Fruit fly (Drosophila melanogaster) whole organism, wandering third instar larva: Measurements from ENCODE around the gene CG16721.

Experiments used
- Abd-B ChIP-seq: fragments of >200 bp; optimal IDR thresholded peaks from 2 replicates; lab custom pipeline; 2017; ENCODE audit warnings: missing biosample characterization, missing genetic modification characterization
- CG32264 ChIP-seq: fragments of 200-800 bp; sonication (Bioruptor generic); optimal IDR thresholded peaks from 2 replicates; lab custom pipeline; 2016; ENCODE audit warnings: missing biosample characterization, missing genetic modification characterization
- CG9705 ChIP-seq: fragments of 200-800 bp; sonication (Bioruptor generic); optimal IDR thresholded peaks from 2 replicates; lab custom pipeline; 2018; ENCODE audit warnings: missing biosample characterization, mild to moderate bottlenecking, missing genetic modification characterization
- CrebA ChIP-seq: fragments of 200-800 bp; sonication (Bioruptor generic); optimal IDR thresholded peaks from 2 replicates; lab custom pipeline; 2016; ENCODE audit warnings: missing biosample characterization, mild to moderate bottlenecking, missing genetic modification characterization, borderline replicate concordance
- Dfd ChIP-seq: fragments of >200 bp; optimal IDR thresholded peaks from 2 replicates; lab custom pipeline; 2017; ENCODE audit warnings: missing biosample characterization, missing genetic modification characterization
- Dif ChIP-seq: fragments of 200-275, 200-300 bp; sonication (Bioruptor generic); optimal IDR thresholded peaks from 2 replicates; lab custom pipeline; 2018; ENCODE audit warnings: missing biosample characterization, missing genetic modification characterization; ENCODE audit not compliant: partially characterized antibody
- GATAd ChIP-seq: sonication (Bioruptor generic); optimal IDR thresholded peaks from 2 replicates; lab custom pipeline; 2016; ENCODE audit warnings: missing biosample characterization, missing genetic modification characterization
- HLH106 ChIP-seq: fragments of 200-800 bp; optimal IDR thresholded peaks from 3 replicates; lab custom pipeline; 2019; ENCODE audit warnings: missing biosample characterization, mild to moderate bottlenecking, missing genetic modification characterization, moderate library complexity
- Hnf4 ChIP-seq: fragments of 200-800 bp; sonication (Bioruptor generic); optimal IDR thresholded peaks from 2 replicates; lab custom pipeline; 2016; ENCODE audit warnings: missing biosample characterization, mild to moderate bottlenecking, missing genetic modification characterization
- Hr78 ChIP-seq: fragments of >200 bp; optimal IDR thresholded peaks from 2 replicates; lab custom pipeline; 2017; ENCODE audit warnings: missing biosample characterization, missing genetic modification characterization
- Hr83 ChIP-seq: fragments of 200-300 bp; sonication (Bioruptor generic); optimal IDR thresholded peaks from 2 replicates; lab custom pipeline; 2016; ENCODE audit warnings: missing biosample characterization, mild to moderate bottlenecking, missing genetic modification characterization, moderate library complexity; ENCODE audit not compliant: poor library complexity, severe bottlenecking
- Jra ChIP-seq: sonication (Bioruptor generic); optimal IDR thresholded peaks from 2 replicates; lab custom pipeline; 2016; ENCODE audit warnings: missing biosample characterization, missing genetic modification characterization
- Mio ChIP-seq: sonication (Bioruptor generic); optimal IDR thresholded peaks from 2 replicates; lab custom pipeline; 2016; ENCODE audit warnings: missing biosample characterization, missing genetic modification characterization
- Myc ChIP-seq: fragments of >200 bp; optimal IDR thresholded peaks from 2 replicates; lab custom pipeline; 2017
- N ChIP-seq: fragments of >200 bp; optimal IDR thresholded peaks from 2 replicates; lab custom pipeline; 2018; ENCODE audit warnings: missing biosample characterization, missing external identifiers, missing genetic modification characterization
- OdsH ChIP-seq: fragments of 200-800 bp; sonication (Bioruptor generic); optimal IDR thresholded peaks from 2 replicates; lab custom pipeline; 2016; ENCODE audit warnings: missing biosample characterization, mild to moderate bottlenecking, missing genetic modification characterization
- Rel ChIP-seq, 2 experiments: fragments of 200-800 bp; sonication (Bioruptor generic) in 1 of 2; optimal IDR thresholded peaks; 2 replicates in 1 of 2; 3 replicates in 1 of 2; lab custom pipeline; 2016 to 2019; ENCODE audit warnings: mild to moderate bottlenecking in 2 of 2, missing biosample characterization in 2 of 2, missing genetic modification characterization in 2 of 2, moderate library complexity in 1 of 2
- Sp1 ChIP-seq: fragments of 200-800 bp; sonication (Bioruptor generic); optimal IDR thresholded peaks from 3 replicates; lab custom pipeline; 2019; ENCODE audit warnings: missing biosample characterization, mild to moderate bottlenecking, missing genetic modification characterization, moderate library complexity
- Vsx2 ChIP-seq: fragments of 200-300, 225-300 bp; sonication (Bioruptor generic); optimal IDR thresholded peaks from 2 replicates; lab custom pipeline; 2018; ENCODE audit warnings: missing biosample characterization, missing genetic modification characterization; ENCODE audit not compliant: partially characterized antibody
- br ChIP-seq: fragments of 200-800 bp; sonication (Bioruptor generic); optimal IDR thresholded peaks from 2 replicates; lab custom pipeline; 2016; ENCODE audit warnings: missing biosample characterization, missing genetic modification characterization
- brk ChIP-seq: fragments of 200-800 bp; sonication (Bioruptor generic); optimal IDR thresholded peaks from 2 replicates; lab custom pipeline; 2016; ENCODE audit warnings: missing biosample characterization, mild to moderate bottlenecking, missing genetic modification characterization
- dl ChIP-seq, 2 experiments: fragments of 175-275, 200-275 bp in 1 of 2; fragments of 200-275 bp in 1 of 2; sonication (Bioruptor generic); optimal IDR thresholded peaks; lab custom pipeline; 2018; ENCODE audit warnings: mild to moderate bottlenecking in 2 of 2, missing biosample characterization in 2 of 2, missing genetic modification characterization in 2 of 2, moderate library complexity in 2 of 2; ENCODE audit not compliant: partially characterized antibody in 2 of 2, insufficient read depth in 1 of 2
- dmrt93B ChIP-seq: fragments of 200-800 bp; sonication (Bioruptor generic); optimal IDR thresholded peaks from 2 replicates; lab custom pipeline; 2018; ENCODE audit warnings: missing biosample characterization, mild to moderate bottlenecking, missing genetic modification characterization
- dsf ChIP-seq: sonication (Bioruptor generic); optimal IDR thresholded peaks from 2 replicates; lab custom pipeline; 2016; ENCODE audit warnings: missing biosample characterization, missing genetic modification characterization, borderline replicate concordance
- ey ChIP-seq: fragments of 200-800 bp; sonication (Bioruptor generic); optimal IDR thresholded peaks from 2 replicates; lab custom pipeline; 2016; ENCODE audit warnings: missing biosample characterization, missing genetic modification characterization
- foxo ChIP-seq, 2 experiments: fragments of 200-800 bp; sonication (Bioruptor generic); optimal IDR thresholded peaks; 2 replicates in 1 of 2; 3 replicates in 1 of 2; lab custom pipeline; 2016 to 2017; ENCODE audit warnings: missing biosample characterization in 2 of 2, missing genetic modification characterization in 2 of 2
- fru ChIP-seq: fragments of 200-800 bp; sonication (Bioruptor generic); optimal IDR thresholded peaks from 3 replicates; lab custom pipeline; 2016; ENCODE audit warnings: missing biosample characterization, mild to moderate bottlenecking, missing genetic modification characterization
- h ChIP-seq: fragments of 200-800 bp; sonication (Bioruptor generic); optimal IDR thresholded peaks from 3 replicates; lab custom pipeline; 2016; ENCODE audit warnings: missing biosample characterization, mild to moderate bottlenecking, missing genetic modification characterization
- jim ChIP-seq: fragments of 175-275, 200-325 bp; sonication (Bioruptor generic); optimal IDR thresholded peaks from 2 replicates; lab custom pipeline; 2016; ENCODE audit warnings: missing biosample characterization, mild to moderate bottlenecking, missing genetic modification characterization
- lola ChIP-seq: fragments of >200 bp; optimal IDR thresholded peaks from 2 replicates; lab custom pipeline; 2017; ENCODE audit warnings: missing biosample characterization, missing genetic modification characterization
- pan ChIP-seq: fragments of >200 bp; optimal IDR thresholded peaks from 2 replicates; lab custom pipeline; 2017
- psq ChIP-seq: fragments of 200-800 bp; sonication (Bioruptor generic); optimal IDR thresholded peaks from 3 replicates; lab custom pipeline; 2017; ENCODE audit warnings: missing biosample characterization, mild to moderate bottlenecking, missing genetic modification characterization, moderate library complexity
- rgr ChIP-seq: fragments of 200-800 bp; sonication (Bioruptor generic); optimal IDR thresholded peaks from 3 replicates; lab custom pipeline; 2016; ENCODE audit warnings: missing biosample characterization, mild to moderate bottlenecking, missing genetic modification characterization
- sage ChIP-seq: fragments of 200-800 bp; sonication (Bioruptor generic); optimal IDR thresholded peaks from 2 replicates; lab custom pipeline; 2016; ENCODE audit warnings: missing biosample characterization, mild to moderate bottlenecking, missing genetic modification characterization
- sv ChIP-seq: fragments of 200-800 bp; sonication (Bioruptor generic); optimal IDR thresholded peaks from 3 replicates; lab custom pipeline; 2016; ENCODE audit warnings: missing biosample characterization, missing genetic modification characterization
- tai ChIP-seq: sonication (Bioruptor generic); optimal IDR thresholded peaks from 2 replicates; lab custom pipeline; 2016; ENCODE audit warnings: missing biosample characterization, missing genetic modification characterization
- usp ChIP-seq: fragments of >200 bp; optimal IDR thresholded peaks from 2 replicates; lab custom pipeline; 2017; ENCODE audit warnings: missing biosample characterization, missing genetic modification characterization
- woc ChIP-seq: sonication (Bioruptor generic); optimal IDR thresholded peaks from 2 replicates; lab custom pipeline; 2016; ENCODE audit warnings: missing biosample characterization, mild to moderate bottlenecking, missing genetic modification characterization

The CG16721 gene

DNA sequence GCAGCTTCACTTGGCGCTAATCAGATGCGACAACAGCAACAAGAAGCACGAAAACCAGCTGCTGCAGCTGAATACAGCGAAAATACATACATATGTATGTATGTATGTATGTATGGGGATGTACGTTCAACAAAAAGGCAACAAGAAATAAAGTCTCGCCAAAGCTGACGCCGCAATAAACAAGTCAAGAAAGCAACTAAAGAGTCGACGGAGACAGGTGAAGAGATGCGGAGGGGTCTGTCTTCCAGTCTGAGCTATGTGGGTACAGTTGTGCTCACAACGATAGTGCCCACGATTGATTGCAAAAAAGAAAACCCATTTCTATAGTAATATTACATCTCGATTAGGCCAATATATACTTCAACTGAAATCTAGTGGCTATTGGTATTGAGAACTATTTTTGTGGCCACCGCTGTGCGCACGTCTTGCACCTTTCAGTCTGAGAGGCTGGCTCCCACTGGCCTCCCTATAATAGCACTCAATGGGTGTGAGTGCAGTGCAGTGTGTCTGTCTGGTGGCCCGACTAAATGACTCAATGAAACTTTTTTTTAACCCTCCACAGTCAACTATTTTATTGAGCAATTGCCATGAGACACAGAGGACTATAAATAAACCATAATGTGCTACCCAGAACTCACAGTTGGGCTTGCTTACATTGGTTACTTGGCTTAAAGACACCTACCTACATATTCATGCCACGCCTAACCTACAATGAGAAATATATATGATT is 16.3 kb downstream of the CG16721 start (continued):
- TF ChIP-seq CG32264 (GFP tag; lab: Kevin White, UChicago) (peak; percentile 91), sage (GFP tag; lab: Kevin White, UChicago) (peak; percentile 92), Dif (GFP tag; lab: Kevin White, UChicago) (no peak), ey (GFP tag; lab: Kevin White, UChicago) (peak; percentile 97), Abd-B (no peak), sv (GFP tag; lab: Kevin White, UChicago) (peak; percentile 81)

dm6 chrX:5896809-5897700 is 17.4 kb downstream of the CG16721 start:
- TF ChIP-seq dsf (GFP tag; lab: Kevin White, UChicago) (no peak), psq (peak; percentile 46), sv (GFP tag; lab: Kevin White, UChicago) (no peak), Myc (lab: Kevin White, UChicago) (no peak), brk (GFP tag; lab: Kevin White, UChicago) (no peak), foxo (GFP tag; optimal IDR thresholded peaks at IDR 0.05; lab: Kevin White, UChicago) (peak in 1 of 2 experiments; percentile 34), br (GFP tag; lab: Kevin White, UChicago) (peak; percentile 61), GATAd (GFP tag; lab: Kevin White, UChicago) (no peak), dl (GFP tag; optimal IDR thresholded peaks at IDR 0.05; lab: Kevin White, UChicago; ENCODE audit: insufficient read depth in 1 of 2, partially characterized antibody in 2 of 2) (no peak), Sp1 (GFP tag; lab: Kevin White, UChicago) (peak; percentile 65), pan (no peak), usp (GFP tag; lab: Kevin White, UChicago) (no peak), jim (GFP tag; lab: Kevin White, UChicago) (no peak), Mio (GFP tag; lab: Kevin White, UChicago) (no peak), tai (GFP tag; lab: Kevin White, UChicago) (no peak), fru (peak; percentile 33), sage (GFP tag; lab: Kevin White, UChicago) (no peak), Hr83 (GFP tag; lab: Kevin White, UChicago) (peak; percentile 5), Vsx2 (GFP tag; lab: Kevin White, UChicago) (no peak), N (GFP tag; lab: Kevin White, UChicago) (no peak), OdsH (GFP tag; lab: Kevin White, UChicago) (peak; percentile 40), CG9705 (GFP tag; lab: Kevin White, UChicago) (no peak), ey (GFP tag; lab: Kevin White, UChicago) (peak; percentile 30), h (GFP tag; lab: Kevin White, UChicago) (peak; percentile 54), Hnf4 (peak; percentile 68), dmrt93B (peak; percentile 35), rgr (peak; percentile 62), Jra (GFP tag; lab: Kevin White, UChicago) (no peak), woc (GFP tag; lab: Kevin White, UChicago) (peak; percentile 49), Rel (GFP tag; optimal IDR thresholded peaks at IDR 0.05; lab: Kevin White, UChicago) (no peak), Rel (tag; optimal IDR thresholded peaks at IDR 0.05; lab: Kevin White, UChicago) (no peak), Hr78 (GFP tag; lab: Kevin White, UChicago) (no peak), lola (GFP tag; lab: Kevin White, UChicago) (no peak), HLH106 (tag; lab: Kevin White, UChicago) (peak; percentile 38), CrebA (GFP tag; lab: Kevin White, UChicago) (no peak), Dfd (GFP tag; lab: Kevin White, UChicago) (no peak), Abd-B (no peak), CG32264 (GFP tag; lab: Kevin White, UChicago) (no peak), Dif (GFP tag; lab: Kevin White, UChicago) (no peak)
